Worm (Caenorhabditis elegans): ENCODE data around the gene F13E9.15.

DNA sequence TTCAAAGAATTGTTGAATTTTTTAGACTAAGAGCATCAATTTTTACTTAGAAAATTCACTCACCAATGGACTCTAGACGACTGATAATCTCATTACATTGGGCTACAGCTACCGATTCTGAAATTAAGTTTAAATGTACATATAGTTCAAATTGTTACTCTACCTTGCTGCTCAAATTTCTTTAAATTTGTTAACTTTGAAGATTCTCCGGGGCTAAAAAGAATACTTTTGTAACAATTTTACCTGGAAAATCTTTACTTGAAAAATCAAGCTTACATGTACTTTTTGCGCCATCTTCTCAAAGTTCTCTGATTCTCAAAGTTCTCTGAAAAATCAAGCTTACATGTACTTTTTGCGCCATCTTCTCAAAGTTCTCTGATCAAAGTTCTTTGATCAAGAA is 10.1 kb downstream of the F13E9.15 start, which contains the start of gene sdz-13:
- TF ChIP-seq flt-1 (GFP tag; IDR thresholded peaks at IDR 0.05) (no peak), med-1 (GFP tag; optimal IDR thresholded peaks at IDR 0.05; ENCODE audit: insufficient read depth) (no peak), ztf-23 (GFP tag; IDR thresholded peaks at IDR 0.05) (no peak), tab-1 (GFP tag; IDR thresholded peaks at IDR 0.05) (no peak), klf-2 (GFP tag; conservative IDR thresholded peaks at IDR 0.05) (no peak), cog-1 (tag; optimal IDR thresholded peaks at IDR 0.05) (no peak)

Measured in whole organism, midembryonic.